Worm (Caenorhabditis elegans) whole organism, L1 larva: ENCODE results near the gene C01C10.2.

Experiments used
- ama-1 ChIP-seq: fragments of 150-350 bp; optimal IDR thresholded peaks from 2 replicates; lab custom pipeline; 2014
- efl-3 ChIP-seq: fragments of 200-800 bp; sonication (Bioruptor generic); optimal IDR thresholded peaks from 2 replicates; lab custom pipeline; 2018; ENCODE audit warnings: mild to moderate bottlenecking, missing genetic modification characterization, missing compliant biosample characterization
- lin-14 ChIP-seq: fragments of 200-800 bp; sonication (Bioruptor generic); optimal IDR thresholded peaks from 2 replicates; lab custom pipeline; 2018; ENCODE audit warnings: mild to moderate bottlenecking, missing genetic modification characterization, moderate library complexity, missing compliant biosample characterization
- mdl-1 ChIP-seq, 2 experiments: fragments of 150-350 bp; optimal IDR thresholded peaks; 2 replicates each; lab custom pipeline; 2014 to 2017; ENCODE audit warnings: missing biosample characterization in 2 of 2, missing genetic modification characterization in 2 of 2, inconsistent platforms in 1 of 2
- nhr-47 ChIP-seq: sonication (generic microtip); optimal IDR thresholded peaks from 2 replicates; lab custom pipeline; 2016; ENCODE audit warnings: mild to moderate bottlenecking, missing genetic modification characterization, moderate library complexity, missing compliant biosample characterization
- snpc-4 ChIP-seq: fragments of 150-350 bp; optimal IDR thresholded peaks from 2 replicates; lab custom pipeline; 2014; ENCODE audit warnings: missing biosample characterization, missing genetic modification characterization

ce11 chrX:7433269-7433668, 4.6 kb downstream of the C01C10.2 start, which contains the start of gene clc-5:
- TF ChIP-seq ama-1 (lab: Kevin White, UChicago) (no peak), nhr-47 (no peak), efl-3 (GFP tag; lab: Kevin White, UChicago) (no peak), lin-14 (GFP tag; lab: Kevin White, UChicago) (no peak), mdl-1 (tag; optimal IDR thresholded peaks at IDR 0.05; lab: Kevin White, UChicago) (no peak), snpc-4 (no peak)
